Worm (Caenorhabditis elegans): Measurements from ENCODE around the gene F41B4.3.

F41B4.3 gene

ce11 chrX:6804857-6805256 lies 31.1 kb downstream of the F41B4.3 start:
- no peak for TF ChIP-seq nhr-237 (tag; optimal IDR thresholded peaks at IDR 0.05)
- peak; percentile 42 for TF ChIP-seq lin-13 (GFP tag; optimal IDR thresholded peaks at IDR 0.05)
- TF ChIP-seq nhr-19 (GFP tag; conservative IDR thresholded peaks at IDR 0.05): peak; percentile 59
- TF ChIP-seq snpc-4 (tag; optimal IDR thresholded peaks at IDR 0.05): no peak
- TF ChIP-seq C16A3.4 (tag; optimal IDR thresholded peaks at IDR 0.05): peak; percentile 49
- no peak for TF ChIP-seq egl-13 (tag; optimal IDR thresholded peaks at IDR 0.05)
- no peak for TF ChIP-seq ztf-4 (tag; optimal IDR thresholded peaks at IDR 0.05)
- TF ChIP-seq rnt-1 (tag; optimal IDR thresholded peaks at IDR 0.05): peak; percentile 61
- no peak for TF ChIP-seq ces-1 (GFP tag; optimal IDR thresholded peaks at IDR 0.05)
- no peak for TF ChIP-seq hlh-17 (GFP tag; optimal IDR thresholded peaks at IDR 0.05; ENCODE audit: borderline replicate concordance)
- peak; percentile 73 for TF ChIP-seq snu-23 (GFP tag; optimal IDR thresholded peaks at IDR 0.05)
- TF ChIP-seq F16B12.6 (tag; optimal IDR thresholded peaks at IDR 0.05): no peak
- TF ChIP-seq swsn-7 (tag; optimal IDR thresholded peaks at IDR 0.05): peak; percentile 54
- TF ChIP-seq unc-130 (tag; optimal IDR thresholded peaks at IDR 0.05): peak; percentile 14
- TF ChIP-seq tbx-2 (tag; optimal IDR thresholded peaks at IDR 0.05): peak; percentile 50
- TF ChIP-seq fos-1 (tag; optimal IDR thresholded peaks at IDR 0.05): no peak
- no peak for TF ChIP-seq C34B4.2 (tag; optimal IDR thresholded peaks at IDR 0.05)
- TF ChIP-seq irx-1 (tag; optimal IDR thresholded peaks at IDR 0.05): peak; percentile 17
- TF ChIP-seq pax-3 (tag; optimal IDR thresholded peaks at IDR 0.05): no peak
- no peak for TF ChIP-seq fkh-4 (tag; optimal IDR thresholded peaks at IDR 0.05; ENCODE audit: borderline replicate concordance)
- TF ChIP-seq zag-1 (tag; optimal IDR thresholded peaks at IDR 0.05): no peak
- no peak for TF ChIP-seq unc-62 (GFP tag; optimal IDR thresholded peaks at IDR 0.05)
- peak; percentile 18 for TF ChIP-seq jun-1 (tag; optimal IDR thresholded peaks at IDR 0.05)
- TF ChIP-seq efl-3 (GFP tag; optimal IDR thresholded peaks at IDR 0.05): no peak
- TF ChIP-seq nhr-12 (tag; optimal IDR thresholded peaks at IDR 0.05): no peak
- peak in 1 of 2 experiments; percentile 71 for TF ChIP-seq mdl-1 (tag; optimal IDR thresholded peaks at IDR 0.05)
- peak; percentile 56 to 94 for TF ChIP-seq efl-1 (optimal IDR thresholded peaks at IDR 0.05)
- TF ChIP-seq efl-1 (GFP tag; optimal IDR thresholded peaks at IDR 0.05 in 1 of 2): peak; percentile 94 to 99
- no peak for TF ChIP-seq hpl-2 (GFP tag; optimal IDR thresholded peaks at IDR 0.05)
- TF ChIP-seq ama-1 (optimal IDR thresholded peaks at IDR 0.05): no peak
- peak; percentile 15 for TF ChIP-seq nhr-11 (tag; optimal IDR thresholded peaks at IDR 0.05)
- TF ChIP-seq aly-2 (tag; optimal IDR thresholded peaks at IDR 0.05): no peak
- peak; percentile 58 for TF ChIP-seq grh-1 (GFP tag; IDR thresholded peaks at IDR 0.05)
- peak in 1 of 6 experiments; percentile 23 for TF ChIP-seq elt-3 (tag; optimal IDR thresholded peaks at IDR 0.05)
- no peak for TF ChIP-seq pqm-1 (tag; optimal IDR thresholded peaks at IDR 0.05)
- TF ChIP-seq dsc-1 (tag; optimal IDR thresholded peaks at IDR 0.05): peak; percentile 10
- no peak for TF ChIP-seq alr-1 (tag; optimal IDR thresholded peaks at IDR 0.05; ENCODE audit: borderline replicate concordance)
- TF ChIP-seq ceh-82 (tag; optimal IDR thresholded peaks at IDR 0.05): peak; percentile 6 to 48 (median 28)
- TF ChIP-seq ceh-8 (GFP tag; optimal IDR thresholded peaks at IDR 0.05): no peak
- TF ChIP-seq hlh-4 (tag; optimal IDR thresholded peaks at IDR 0.05): no peak
- TF ChIP-seq lin-14 (GFP tag; optimal IDR thresholded peaks at IDR 0.05): peak; percentile 72
- peak; percentile 59 for TF ChIP-seq nhr-47 (tag; optimal IDR thresholded peaks at IDR 0.05)
- TF ChIP-seq ceh-63 (GFP tag; optimal IDR thresholded peaks at IDR 0.05): no peak
- TF ChIP-seq aha-1 (tag; optimal IDR thresholded peaks at IDR 0.05): no peak
- peak; percentile 47 to 72 for TF ChIP-seq lsy-2 (tag; optimal IDR thresholded peaks at IDR 0.05)
- no peak for TF ChIP-seq unc-30 (tag; optimal IDR thresholded peaks at IDR 0.05)
- peak; percentile 83 for TF ChIP-seq skn-1 (tag; optimal IDR thresholded peaks at IDR 0.05)
- no peak for TF ChIP-seq C04F5.9 (tag; optimal IDR thresholded peaks at IDR 0.05)
- peak; percentile 83 for TF ChIP-seq nhr-71 (tag; optimal IDR thresholded peaks at IDR 0.05)
- TF ChIP-seq ztf-11 (tag; optimal IDR thresholded peaks at IDR 0.05): no peak
- TF ChIP-seq nhr-77 (tag; optimal IDR thresholded peaks at IDR 0.05): peak; percentile 10
- TF ChIP-seq sox-4 (tag; optimal IDR thresholded peaks at IDR 0.05): no peak
- peak; percentile 41 for TF ChIP-seq unc-86 (tag; optimal IDR thresholded peaks at IDR 0.05)
- no peak for TF ChIP-seq fkh-8 (tag; optimal IDR thresholded peaks at IDR 0.05)
- TF ChIP-seq nhr-85 (tag): peak; percentile 75

Data from whole organism, L1 larva.